Fruit fly (Drosophila melanogaster): Measurements from ENCODE around the gene Alp11.

Gene Alp11

DNA sequence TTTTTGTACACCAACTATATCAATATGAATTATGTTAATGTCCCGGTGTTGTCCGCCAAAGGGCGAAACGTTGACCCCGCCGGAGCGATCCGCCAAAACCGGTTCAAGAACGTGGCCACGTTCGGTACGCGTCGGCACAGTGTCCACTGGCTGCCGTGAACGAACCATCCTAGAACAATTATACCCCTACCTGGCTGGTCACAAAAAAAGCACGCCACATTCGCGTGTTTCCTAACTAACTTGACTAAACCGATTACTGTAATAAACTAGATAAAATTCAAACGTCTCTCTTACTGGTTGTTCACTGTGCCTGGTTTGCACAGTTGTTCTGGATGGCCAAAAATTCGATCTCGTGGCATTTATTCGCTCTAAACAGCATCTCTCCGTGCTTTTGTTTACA is 8.0 kb upstream of the Alp11 start (continued):
- peak; percentile 76 for TF ChIP-seq CG2202 (tag; optimal IDR thresholded peaks at IDR 0.05)
- peak; percentile 28 for TF ChIP-seq psq (GFP tag; optimal IDR thresholded peaks at IDR 0.05)
- TF ChIP-seq ATbp (GFP tag; optimal IDR thresholded peaks at IDR 0.05) = peak; percentile 85
- peak; percentile 82 for TF ChIP-seq ttk (GFP tag; IDR thresholded peaks at IDR 0.05)
- peak; percentile 98 for TF ChIP-seq lbe (GFP tag; optimal IDR thresholded peaks at IDR 0.05)
- TF ChIP-seq ase (GFP tag; IDR thresholded peaks at IDR 0.05) = peak; percentile 86
- TF ChIP-seq CG7271 (tag; optimal IDR thresholded peaks at IDR 0.05) = peak; percentile 47
- TF ChIP-seq zfh1 (GFP tag; IDR thresholded peaks at IDR 0.05) = peak; percentile 93
- TF ChIP-seq wor (GFP tag; IDR thresholded peaks at IDR 0.05) = peak; percentile 70
- peak; percentile 21 for TF ChIP-seq Sry-β (GFP tag; optimal IDR thresholded peaks at IDR 0.05)
- TF ChIP-seq Opbp (GFP tag; IDR thresholded peaks at IDR 0.05; ENCODE audit: partially characterized antibody) = no peak
- TF ChIP-seq CG33557 (GFP tag; optimal IDR thresholded peaks at IDR 0.05) = peak; percentile 81
- TF ChIP-seq CG3995 (GFP tag; optimal IDR thresholded peaks at IDR 0.05) = peak; percentile 74
- TF ChIP-seq CG2889 (GFP tag; IDR thresholded peaks at IDR 0.05) = peak; percentile 89
- TF ChIP-seq bbx (GFP tag; IDR thresholded peaks at IDR 0.05; ENCODE audit: partially characterized antibody) = no peak
- TF ChIP-seq CG1603 (tag; optimal IDR thresholded peaks at IDR 0.05) = peak; percentile 94
- peak; percentile 91 for TF ChIP-seq Fer1 (GFP tag; optimal IDR thresholded peaks at IDR 0.05)
- peak; percentile 86 for TF ChIP-seq CG11398 (GFP tag; optimal IDR thresholded peaks at IDR 0.05)
- TF ChIP-seq CG3163 (GFP tag; optimal IDR thresholded peaks at IDR 0.05) = peak; percentile 73
- TF ChIP-seq H15 (GFP tag; IDR thresholded peaks at IDR 0.05) = peak; percentile 90
- peak; percentile 87 for TF ChIP-seq onecut (GFP tag; IDR thresholded peaks at IDR 0.05)
- 0 out of 2 replicates have a peak, but pooled peaks have one; percentile 64 for TF ChIP-seq gt (GFP tag; IDR thresholded peaks at IDR 0.05)
- TF ChIP-seq BEAF-32 (GFP tag; optimal IDR thresholded peaks at IDR 0.05) = peak; percentile 8
- peak; percentile 82 for TF ChIP-seq Fer2 (tag; optimal IDR thresholded peaks at IDR 0.05)
- TF ChIP-seq sob (GFP tag; IDR thresholded peaks at IDR 0.05) = peak; percentile 95
- peak; percentile 76 for TF ChIP-seq Nf-YA (GFP tag; IDR thresholded peaks at IDR 0.05)
- peak; percentile 88 for TF ChIP-seq CG4730 (GFP tag; IDR thresholded peaks at IDR 0.05)
- TF ChIP-seq Pdp1 (GFP tag; optimal IDR thresholded peaks at IDR 0.05) = peak; percentile 89 to 93
- peak; percentile 84 for TF ChIP-seq CG12942 (GFP tag; optimal IDR thresholded peaks at IDR 0.05)
- TF ChIP-seq CG17912 (GFP tag; optimal IDR thresholded peaks at IDR 0.05) = peak; percentile 77
- no peak for TF ChIP-seq hkb (optimal IDR thresholded peaks at IDR 0.05)
- peak; percentile 92 for TF ChIP-seq hkb (GFP tag; IDR thresholded peaks at IDR 0.05)
- TF ChIP-seq CG13296 (GFP tag; optimal IDR thresholded peaks at IDR 0.05) = peak; percentile 90
- TF ChIP-seq odd (GFP tag; optimal IDR thresholded peaks at IDR 0.05) = peak; percentile 88
- TF ChIP-seq CG2120 (GFP tag; optimal IDR thresholded peaks at IDR 0.05) = peak; percentile 96
- TF ChIP-seq Doc3 (GFP tag; IDR thresholded peaks at IDR 0.05; ENCODE audit: partially characterized antibody) = no peak
- peak; percentile 88 for TF ChIP-seq CG18262 (tag; optimal IDR thresholded peaks at IDR 0.05)
- TF ChIP-seq chn (GFP tag; optimal IDR thresholded peaks at IDR 0.05) = peak; percentile 92
- peak; percentile 72 for TF ChIP-seq CG12236 (GFP tag; optimal IDR thresholded peaks at IDR 0.05)
- peak; percentile 53 for TF ChIP-seq Sry-δ (GFP tag; optimal IDR thresholded peaks at IDR 0.05)
- TF ChIP-seq CG15514 (GFP tag; optimal IDR thresholded peaks at IDR 0.05) = peak; percentile 84
- peak; percentile 87 for TF ChIP-seq CG4424 (GFP tag; optimal IDR thresholded peaks at IDR 0.05)
- peak; percentile 12 for TF ChIP-seq CG7745 (tag; optimal IDR thresholded peaks at IDR 0.05)
- TF ChIP-seq ab (GFP tag; optimal IDR thresholded peaks at IDR 0.05) = peak; percentile 85
- peak; percentile 94 for TF ChIP-seq CG18599 (GFP tag; optimal IDR thresholded peaks at IDR 0.05)
- TF ChIP-seq phol (tag; optimal IDR thresholded peaks at IDR 0.05) = peak; percentile 84
- TF ChIP-seq mirr (GFP tag; optimal IDR thresholded peaks at IDR 0.05) = peak; percentile 90
- TF ChIP-seq nom (GFP tag; optimal IDR thresholded peaks at IDR 0.05) = peak; percentile 91
- peak; percentile 95 for TF ChIP-seq CG16779 (GFP tag; IDR thresholded peaks at IDR 0.05)
- no peak for TF ChIP-seq mld (GFP tag; IDR thresholded peaks at IDR 0.05; ENCODE audit: partially characterized antibody)
- TF ChIP-seq CG12104 (GFP tag; optimal IDR thresholded peaks at IDR 0.05) = peak; percentile 86

Measured in whole organism, embryonic.